Worm (Caenorhabditis elegans): ENCODE results near the gene col-76.
A peak's percentile ranks its signal among the peaks of the same experiment; 100 is the strongest.

DNA sequence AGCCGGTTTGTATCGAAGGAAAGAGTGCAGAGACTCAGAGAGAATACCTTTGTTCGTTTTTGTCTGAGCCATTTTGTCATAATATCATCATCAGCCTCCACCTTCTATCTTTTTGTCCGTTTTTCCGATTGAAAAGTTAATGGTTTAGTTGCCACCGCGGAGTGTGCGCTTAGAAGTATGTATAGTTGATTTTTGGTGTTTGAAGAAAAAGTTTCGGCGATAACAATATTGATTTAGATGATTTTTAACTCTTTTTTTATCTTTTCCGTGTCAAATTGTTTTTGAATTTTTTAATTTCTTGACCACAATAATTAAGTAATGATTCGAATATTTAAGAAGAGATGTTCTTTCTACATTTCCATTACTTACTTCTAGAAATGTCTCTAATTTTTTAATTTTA is 1.5 kb downstream of the col-76 start:
- TF ChIP-seq lin-39 (tag; optimal IDR thresholded peaks at IDR 0.05) (no peak), ztf-11 (tag; optimal IDR thresholded peaks at IDR 0.05) (no peak), nhr-76 (tag; optimal IDR thresholded peaks at IDR 0.05) (no peak), dsc-1 (tag; optimal IDR thresholded peaks at IDR 0.05) (no peak), sox-4 (tag; optimal IDR thresholded peaks at IDR 0.05) (no peak), fos-1 (tag; optimal IDR thresholded peaks at IDR 0.05) (no peak), lin-35 (GFP tag; optimal IDR thresholded peaks at IDR 0.05) (no peak), lir-3 (tag; optimal IDR thresholded peaks at IDR 0.05; ENCODE audit: poor library complexity) (no peak), ceh-8 (GFP tag; optimal IDR thresholded peaks at IDR 0.05) (no peak), ama-1 (optimal IDR thresholded peaks at IDR 0.05) (no peak), nhr-11 (tag; optimal IDR thresholded peaks at IDR 0.05) (no peak), efl-1 (optimal IDR thresholded peaks at IDR 0.05) (no peak), efl-1 (GFP tag; optimal IDR thresholded peaks at IDR 0.05 in 1 of 2) (peak in 1 of 2 experiments; percentile 79)

Data from whole organism, L1 larva.